Worm (Caenorhabditis elegans) whole organism, mixed stage, embryonic: ENCODE results near the gene ZK1128.3.

ENCODE experiments used
- M03D4.4 ChIP-seq: sonication (generic microtip); optimal IDR thresholded peaks from 2 replicates; lab custom pipeline; 2017; ENCODE audit warnings: mild to moderate bottlenecking, missing genetic modification characterization, missing compliant biosample characterization
- bed-3 ChIP-seq: fragments of 200-800 bp; sonication (Bioruptor generic); optimal IDR thresholded peaks from 3 replicates; lab custom pipeline; 2018; ENCODE audit warnings: mild to moderate bottlenecking, missing genetic modification characterization, moderate library complexity, missing compliant biosample characterization
- blmp-1 ChIP-seq: fragments of 150-350 bp; optimal IDR thresholded peaks from 2 replicates; lab custom pipeline; 2014; ENCODE audit warnings: missing biosample characterization, missing genetic modification characterization
- ceh-39 ChIP-seq: fragments of 150-350 bp; optimal IDR thresholded peaks from 2 replicates; lab custom pipeline; 2014; ENCODE audit warnings: missing biosample characterization, missing genetic modification characterization
- ceh-43 ChIP-seq: fragments of 200-800 bp; sonication (Bioruptor generic); optimal IDR thresholded peaks from 2 replicates; lab custom pipeline; 2018; ENCODE audit warnings: mild to moderate bottlenecking, missing genetic modification characterization, moderate library complexity, missing compliant biosample characterization
- ceh-83 ChIP-seq: fragments of 200-800 bp; sonication (Bioruptor generic); optimal IDR thresholded peaks from 2 replicates; lab custom pipeline; 2018; ENCODE audit warnings: mild to moderate bottlenecking, missing genetic modification characterization, missing compliant biosample characterization
- ces-1 ChIP-seq: fragments of 150-350 bp; optimal IDR thresholded peaks from 2 replicates; lab custom pipeline; 2014; ENCODE audit warnings: missing biosample characterization, missing genetic modification reagents, missing genetic modification characterization
- cnd-1 ChIP-seq: fragments of 200-800 bp; sonication (Bioruptor generic); optimal IDR thresholded peaks from 2 replicates; lab custom pipeline; 2018; ENCODE audit warnings: mild to moderate bottlenecking, missing genetic modification characterization, missing compliant biosample characterization
- drap-1 ChIP-seq: fragments of 200-800 bp; sonication (Bioruptor generic); optimal IDR thresholded peaks from 3 replicates; lab custom pipeline; 2018; ENCODE audit warnings: mild to moderate bottlenecking, missing genetic modification characterization, missing compliant biosample characterization
- elt-1 ChIP-seq: sonication (generic microtip); optimal IDR thresholded peaks from 2 replicates; lab custom pipeline; 2017; ENCODE audit warnings: missing genetic modification characterization, mild to moderate bottlenecking, missing compliant biosample characterization, antibody characterized with exemption, moderate library complexity, borderline replicate concordance; ENCODE audit not compliant: insufficient read depth
- elt-3 ChIP-seq: fragments of 150-350 bp; optimal IDR thresholded peaks from 2 replicates; lab custom pipeline; 2014; ENCODE audit warnings: missing biosample characterization, missing genetic modification characterization
- flh-1 ChIP-seq: fragments of 200-800 bp; sonication (Bioruptor generic); optimal IDR thresholded peaks from 2 replicates; lab custom pipeline; 2018; ENCODE audit warnings: mild to moderate bottlenecking, missing genetic modification characterization, moderate library complexity, missing compliant biosample characterization
- ham-2 ChIP-seq: fragments of 200-800 bp; sonication (Bioruptor generic); optimal IDR thresholded peaks from 2 replicates; lab custom pipeline; 2018; ENCODE audit warnings: mild to moderate bottlenecking, missing genetic modification characterization, missing compliant biosample characterization
- hlh-1 ChIP-seq: fragments of 150-350 bp; optimal IDR thresholded peaks from 2 replicates; lab custom pipeline; 2014; ENCODE audit warnings: missing biosample characterization, missing genetic modification reagents, missing genetic modification characterization
- lin-13 ChIP-seq: fragments of 150-350 bp; optimal IDR thresholded peaks from 2 replicates; lab custom pipeline; 2014; ENCODE audit warnings: missing biosample characterization, missing genetic modification characterization
- lin-32 ChIP-seq: fragments of 200-800 bp; sonication (Bioruptor generic); optimal IDR thresholded peaks from 2 replicates; lab custom pipeline; 2018; ENCODE audit warnings: mild to moderate bottlenecking, missing genetic modification characterization, missing compliant biosample characterization
- lsy-2 ChIP-seq: fragments of 150-350 bp; optimal IDR thresholded peaks from 2 replicates; lab custom pipeline; 2014; ENCODE audit warnings: missing biosample characterization, missing genetic modification characterization
- mab-5 ChIP-seq: fragments of 150-350 bp; optimal IDR thresholded peaks from 2 replicates; lab custom pipeline; 2014; ENCODE audit warnings: missing biosample characterization, missing genetic modification characterization
- mep-1 ChIP-seq: fragments of 150-350 bp; optimal IDR thresholded peaks from 2 replicates; lab custom pipeline; 2017; ENCODE audit warnings: missing biosample characterization, missing genetic modification reagents, missing genetic modification characterization, inconsistent platforms
- nhr-12 ChIP-seq: fragments of 150-350 bp; optimal IDR thresholded peaks from 2 replicates; lab custom pipeline; 2014; ENCODE audit warnings: missing biosample characterization, missing genetic modification characterization
- nhr-2 ChIP-seq: fragments of 150-350 bp; optimal IDR thresholded peaks from 2 replicates; lab custom pipeline; 2014; ENCODE audit warnings: missing biosample characterization, missing genetic modification characterization
- nhr-237 ChIP-seq: fragments of 150-350 bp; optimal IDR thresholded peaks from 2 replicates; lab custom pipeline; 2014; ENCODE audit warnings: missing biosample characterization, missing genetic modification characterization
- nhr-28 ChIP-seq: fragments of 150-350 bp; optimal IDR thresholded peaks from 2 replicates; lab custom pipeline; 2014; ENCODE audit warnings: missing biosample characterization, missing genetic modification characterization
- nhr-76 ChIP-seq: sonication (generic microtip); optimal IDR thresholded peaks from 2 replicates; lab custom pipeline; 2017; ENCODE audit warnings: missing biosample characterization, missing genetic modification characterization
- pha-4 ChIP-seq: fragments of 150-350 bp; optimal IDR thresholded peaks from 2 replicates; lab custom pipeline; 2018; ENCODE audit warnings: missing biosample characterization, missing genetic modification reagents, missing genetic modification characterization
- snpc-4 ChIP-seq: fragments of 150-350 bp; optimal IDR thresholded peaks from 2 replicates; lab custom pipeline; 2014; ENCODE audit warnings: missing biosample characterization, missing genetic modification characterization
- sptf-1 ChIP-seq: sonication (generic microtip); optimal IDR thresholded peaks from 2 replicates; lab custom pipeline; 2017; ENCODE audit warnings: mild to moderate bottlenecking, missing genetic modification characterization, moderate library complexity, missing compliant biosample characterization
- tbx-8 ChIP-seq: fragments of 200-800 bp; sonication (Bioruptor generic); optimal IDR thresholded peaks from 2 replicates; lab custom pipeline; 2018; ENCODE audit warnings: mild to moderate bottlenecking, missing genetic modification characterization, moderate library complexity, missing compliant biosample characterization
- unc-39 ChIP-seq: fragments of 150-350 bp; optimal IDR thresholded peaks from 2 replicates; lab custom pipeline; 2014; ENCODE audit warnings: missing biosample characterization, missing genetic modification characterization
- unc-62 ChIP-seq: fragments of 150-350 bp; optimal IDR thresholded peaks from 2 replicates; lab custom pipeline; 2014; ENCODE audit warnings: missing biosample characterization, missing genetic modification reagents, missing genetic modification characterization
- zip-8 ChIP-seq: fragments of 150-350 bp; optimal IDR thresholded peaks from 2 replicates; lab custom pipeline; 2014; ENCODE audit warnings: missing biosample characterization, missing genetic modification characterization
- ztf-11 ChIP-seq: fragments of 150-350 bp; optimal IDR thresholded peaks from 2 replicates; lab custom pipeline; 2014; ENCODE audit warnings: missing biosample characterization, missing genetic modification characterization

The ZK1128.3 gene

DNA sequence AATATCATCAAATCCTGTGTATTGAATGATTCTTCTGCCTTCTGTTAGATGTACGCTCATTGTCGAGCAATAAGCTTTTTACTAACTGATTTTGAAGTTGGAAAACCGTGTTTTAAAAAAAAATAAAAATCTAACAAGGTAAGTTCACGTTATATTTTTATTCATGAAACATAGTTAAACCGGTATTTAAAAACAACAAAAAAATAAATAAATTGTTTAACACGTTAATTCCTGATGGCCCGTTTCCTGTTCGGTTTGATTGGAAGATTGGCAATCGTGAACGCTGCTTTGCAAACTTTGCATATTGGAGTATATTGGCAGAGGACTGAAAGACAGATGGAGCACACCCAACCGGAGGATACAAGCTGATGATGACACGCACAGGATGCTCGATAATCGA lies at the start of gene ZK1128.3:
Gene ZK1128.3 (minus strand): TSS at position 101 of the 400 bp plus-strand sequence.
- TF ChIP-seq ceh-83 (no peak), sptf-1 (tag; lab: Kevin White, UChicago) (no peak), ceh-43 (GFP tag; lab: Kevin White, UChicago) (no peak), lin-13 (tag; lab: Kevin White, UChicago) (no peak), nhr-237 (tag; lab: Kevin White, UChicago) (no peak), blmp-1 (tag; lab: Kevin White, UChicago) (no peak), ceh-39 (tag; lab: Kevin White, UChicago) (no peak), elt-1 (no peak), nhr-2 (tag; lab: Kevin White, UChicago) (no peak), elt-3 (tag; lab: Kevin White, UChicago) (no peak), pha-4 (tag; lab: Kevin White, UChicago) (no peak), mep-1 (no peak), flh-1 (GFP tag; lab: Kevin White, UChicago) (no peak), ces-1 (GFP tag; lab: Kevin White, UChicago) (no peak), unc-62 (GFP tag; lab: Kevin White, UChicago) (no peak), nhr-12 (no peak), lin-32 (GFP tag; lab: Kevin White, UChicago) (no peak), unc-39 (no peak), lsy-2 (tag; lab: Kevin White, UChicago) (no peak), ham-2 (GFP tag; lab: Kevin White, UChicago) (no peak)

- TF ChIP-seq ceh-39 (tag; lab: Kevin White, UChicago) = no peak
- no peak for TF ChIP-seq nhr-237 (tag; lab: Kevin White, UChicago)
- TF ChIP-seq nhr-28 = no peak
- TF ChIP-seq blmp-1 (tag; lab: Kevin White, UChicago) = no peak
- no peak for TF ChIP-seq nhr-12
- no peak for TF ChIP-seq pha-4 (tag; lab: Kevin White, UChicago)
- TF ChIP-seq elt-1 = no peak
- no peak for TF ChIP-seq lin-32 (GFP tag; lab: Kevin White, UChicago)
- TF ChIP-seq nhr-2 (tag; lab: Kevin White, UChicago) = no peak
- no peak for TF ChIP-seq zip-8 (tag; lab: Kevin White, UChicago)
- TF ChIP-seq cnd-1 = no peak
- no peak for TF ChIP-seq ceh-83
- no peak for TF ChIP-seq lin-13 (tag; lab: Kevin White, UChicago)
- TF ChIP-seq, all 35 proteins: peak for 0
Observed at ce11 chrIII:10160385-10160784, 41.7 kb upstream of the ZK1128.3 start, which contains the start of the genes K08E5.5 and mua-3. Gene K08E5.5, minus strand, starts transcription at chrIII:10160485. Gene mua-3, plus strand, starts transcription at chrIII:10160697.

DNA sequence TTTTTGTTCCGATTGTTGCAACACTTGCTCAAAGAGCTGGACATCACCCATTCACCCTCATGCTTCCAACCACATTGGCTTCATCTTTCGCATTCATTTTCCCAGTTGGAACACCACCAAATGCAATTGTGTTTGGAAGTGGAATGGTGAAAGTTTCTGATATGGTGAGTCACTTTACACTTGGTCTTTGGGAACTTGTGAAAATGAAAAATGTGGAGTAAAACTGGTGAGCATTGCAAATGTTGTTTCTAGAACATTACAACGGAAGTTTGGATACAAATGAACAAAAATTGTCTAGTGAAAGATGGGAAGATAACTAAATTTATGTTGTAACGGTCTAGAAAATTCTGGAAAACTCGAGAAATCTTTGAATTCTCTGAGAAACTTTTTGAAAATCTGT lies 37.6 kb upstream of the ZK1128.3 start:
- TF ChIP-seq nhr-28 = no peak
- TF ChIP-seq sptf-1 (tag; lab: Kevin White, UChicago) = no peak
- no peak for TF ChIP-seq unc-62 (GFP tag; lab: Kevin White, UChicago)
- no peak for TF ChIP-seq M03D4.4 (tag; lab: Kevin White, UChicago)
- TF ChIP-seq snpc-4 = no peak
- TF ChIP-seq nhr-76 (tag; lab: Kevin White, UChicago) = no peak
- TF ChIP-seq hlh-1 (tag; lab: Kevin White, UChicago) = no peak
- no peak for TF ChIP-seq lin-32 (GFP tag; lab: Kevin White, UChicago)
- TF ChIP-seq mep-1 = no peak
- TF ChIP-seq drap-1 = no peak
- no peak for TF ChIP-seq ceh-39 (tag; lab: Kevin White, UChicago)
- TF ChIP-seq ceh-83 = no peak
- TF ChIP-seq ces-1 (GFP tag; lab: Kevin White, UChicago) = no peak
- no peak for TF ChIP-seq bed-3 (GFP tag; lab: Kevin White, UChicago)
- TF ChIP-seq elt-3 (tag; lab: Kevin White, UChicago) = no peak
- TF ChIP-seq flh-1 (GFP tag; lab: Kevin White, UChicago) = no peak
- TF ChIP-seq tbx-8 (GFP tag; lab: Kevin White, UChicago) = no peak
- no peak for TF ChIP-seq unc-39
- no peak for TF ChIP-seq ztf-11 (tag; lab: Kevin White, UChicago)

ce11 chrIII:10154993-10155392 lies 36.3 kb upstream of the ZK1128.3 start:
- TF ChIP-seq ceh-39 (tag; lab: Kevin White, UChicago) = no peak
- TF ChIP-seq elt-1 = no peak
- TF ChIP-seq lsy-2 (tag; lab: Kevin White, UChicago) = no peak
- no peak for TF ChIP-seq blmp-1 (tag; lab: Kevin White, UChicago)
- TF ChIP-seq ceh-43 (GFP tag; lab: Kevin White, UChicago) = no peak
- TF ChIP-seq nhr-2 (tag; lab: Kevin White, UChicago) = no peak
- TF ChIP-seq mep-1 = no peak
- TF ChIP-seq unc-39 = no peak
- TF ChIP-seq nhr-28 = no peak
- no peak for TF ChIP-seq pha-4 (tag; lab: Kevin White, UChicago)
- TF ChIP-seq mab-5 (tag; lab: Kevin White, UChicago) = no peak
- no peak for TF ChIP-seq tbx-8 (GFP tag; lab: Kevin White, UChicago)
- no peak for TF ChIP-seq zip-8 (tag; lab: Kevin White, UChicago)
- TF ChIP-seq ceh-83 = no peak
